Worm (Caenorhabditis elegans): Measurements from ENCODE around the gene H04M03.12.

DNA sequence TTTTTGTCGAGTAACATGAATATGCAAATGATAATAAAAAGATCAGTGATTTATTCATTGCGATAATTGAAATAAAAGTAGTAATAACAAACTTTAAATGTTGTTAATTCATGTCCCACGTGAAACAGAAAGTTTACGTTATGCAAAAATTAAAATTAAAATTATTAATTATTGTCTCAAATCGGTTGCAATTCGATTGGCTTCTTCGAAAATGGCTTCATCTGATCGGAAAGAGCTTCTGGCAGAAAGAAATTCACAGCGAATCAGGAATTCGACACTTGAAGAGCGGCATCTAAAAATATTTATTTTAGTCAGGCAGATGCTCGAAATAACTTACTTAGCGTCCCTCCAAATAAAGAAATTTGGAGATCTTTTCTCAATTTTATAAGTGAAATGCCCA is 37.3 kb downstream of the H04M03.12 start, which contains the start of gene spe-27:
- TF ChIP-seq R02D3.7 (tag; optimal IDR thresholded peaks at IDR 0.05) = no peak
- no peak for TF ChIP-seq lin-39 (tag; optimal IDR thresholded peaks at IDR 0.05)
- no peak for TF ChIP-seq ztf-11 (tag; optimal IDR thresholded peaks at IDR 0.05)
- TF ChIP-seq fos-1 (tag; optimal IDR thresholded peaks at IDR 0.05) = no peak
- TF ChIP-seq lin-13 (GFP tag; optimal IDR thresholded peaks at IDR 0.05) = no peak
- TF ChIP-seq aly-2 (tag; optimal IDR thresholded peaks at IDR 0.05) = no peak
- no peak for TF ChIP-seq nhr-237 (tag; optimal IDR thresholded peaks at IDR 0.05)
- no peak for TF ChIP-seq unc-62 (GFP tag; optimal IDR thresholded peaks at IDR 0.05)
- no peak for TF ChIP-seq egl-27 (tag; optimal IDR thresholded peaks at IDR 0.05)
- no peak for TF ChIP-seq crh-2 (tag; optimal IDR thresholded peaks at IDR 0.05)
- TF ChIP-seq ama-1 (optimal IDR thresholded peaks at IDR 0.05) = no peak
- TF ChIP-seq unc-39 (tag; optimal IDR thresholded peaks at IDR 0.05) = no peak
- no peak for TF ChIP-seq ZK546.5 (tag; optimal IDR thresholded peaks at IDR 0.05)

Measured in whole organism, L2 larva.